Worm (Caenorhabditis elegans) whole organism, L4/young adult: ENCODE results near the gene lron-12.

Experiments used
- W03F9.2 ChIP-seq: fragments of 150-350 bp; optimal IDR thresholded peaks from 2 replicates; lab custom pipeline; 2014; ENCODE audit warnings: missing biosample characterization, missing genetic modification characterization
- dao-5 ChIP-seq: sonication (generic microtip); optimal IDR thresholded peaks from 2 replicates; lab custom pipeline; 2016; ENCODE audit warnings: missing genotype, missing genetic modification characterization, moderate library complexity, missing compliant biosample characterization

ce11 chrIII:12149958-12150357, 31.7 kb upstream of the lron-12 start:
- TF ChIP-seq W03F9.2 (tag; lab: Kevin White, UChicago) (no peak), dao-5 (tag; lab: Kevin White, UChicago) (no peak)
